Fruit fly (Drosophila melanogaster) whole organism, embryonic: Measurements from ENCODE around the gene CG14410.

ENCODE experiments used
- ATbp ChIP-seq: fragments of 200-800 bp; sonication (Bioruptor generic); optimal IDR thresholded peaks from 2 replicates; lab custom pipeline; 2017; ENCODE audit warnings: missing biosample characterization, mild to moderate bottlenecking, missing genetic modification characterization, missing genetic modification reagents
- CG1024 ChIP-seq: fragments of 200-800 bp; sonication (Bioruptor generic); IDR thresholded peaks from 2 replicates; pipeline ENCODE4 v1.3.6; 2022; ENCODE audit warnings: missing biosample characterization, missing genetic modification characterization
- CG10274 ChIP-seq: fragments of 200-800 bp; sonication (Bioruptor generic); optimal IDR thresholded peaks from 3 replicates; lab custom pipeline; 2017; ENCODE audit warnings: missing biosample characterization, mild to moderate bottlenecking, missing genetic modification characterization
- CG11723 ChIP-seq: fragments of 200-800 bp; sonication (Bioruptor generic); optimal IDR thresholded peaks from 2 replicates; lab custom pipeline; 2017; ENCODE audit warnings: missing biosample characterization, mild to moderate bottlenecking, missing genetic modification characterization
- CG12942 ChIP-seq: fragments of 200-800 bp; sonication (Bioruptor generic); optimal IDR thresholded peaks from 3 replicates; lab custom pipeline; 2016; ENCODE audit warnings: missing biosample characterization, missing genetic modification characterization
- CG13624 ChIP-seq: fragments of 200-800 bp; sonication (Bioruptor generic); optimal IDR thresholded peaks from 2 replicates; lab custom pipeline; 2016; ENCODE audit warnings: missing biosample characterization, missing genetic modification characterization
- CG14014 ChIP-seq: fragments of 200-800 bp; sonication (Bioruptor generic); IDR thresholded peaks from 2 replicates; pipeline ENCODE4 v1.3.6; 2022; ENCODE audit warnings: missing biosample characterization, missing genetic modification characterization
- CG18619 ChIP-seq: fragments of 200-800 bp; sonication (Bioruptor generic); optimal IDR thresholded peaks from 3 replicates; lab custom pipeline; 2017; ENCODE audit warnings: missing biosample characterization, mild to moderate bottlenecking, missing genetic modification characterization
- CG31388 ChIP-seq: fragments of 200-800 bp; sonication (Bioruptor generic); optimal IDR thresholded peaks from 2 replicates; lab custom pipeline; 2016; ENCODE audit warnings: missing biosample characterization, missing genetic modification characterization
- CG32772 ChIP-seq: fragments of 200-800 bp; sonication (Bioruptor generic); IDR thresholded peaks from 2 replicates; pipeline ENCODE4 v1.3.6; 2022; ENCODE audit warnings: missing biosample characterization, missing genetic modification characterization
- CG33557 ChIP-seq: fragments of 200-800 bp; sonication (Bioruptor generic); optimal IDR thresholded peaks from 2 replicates; lab custom pipeline; 2019; ENCODE audit warnings: missing biosample characterization, mild to moderate bottlenecking, missing genetic modification characterization, moderate library complexity
- CG3995 ChIP-seq: fragments of 200-800 bp; sonication (Bioruptor generic); optimal IDR thresholded peaks from 3 replicates; lab custom pipeline; 2016; ENCODE audit warnings: missing biosample characterization, missing genetic modification characterization
- CG4424 ChIP-seq: fragments of 200-800 bp; sonication (Bioruptor generic); optimal IDR thresholded peaks from 3 replicates; lab custom pipeline; 2016; ENCODE audit warnings: missing biosample characterization, missing genetic modification characterization
- CG5953 ChIP-seq: fragments of 200-800 bp; sonication (Bioruptor generic); IDR thresholded peaks from 2 replicates; pipeline ENCODE4 v1.3.6; 2022; ENCODE audit warnings: missing biosample characterization, missing genetic modification characterization
- CG6654 ChIP-seq: fragments of 200-800 bp; sonication (Bioruptor generic); optimal IDR thresholded peaks from 2 replicates; lab custom pipeline; 2017; ENCODE audit warnings: missing biosample characterization, mild to moderate bottlenecking, missing genetic modification characterization
- CG6813 ChIP-seq: fragments of 200-800 bp; sonication (Bioruptor generic); optimal IDR thresholded peaks from 2 replicates; lab custom pipeline; 2017; ENCODE audit warnings: missing biosample characterization, missing genetic modification characterization, mild to moderate bottlenecking, moderate library complexity, missing genetic modification reagents
- CG8924 ChIP-seq: fragments of 200-800 bp; optimal IDR thresholded peaks from 3 replicates; lab custom pipeline; 2019; ENCODE audit warnings: missing biosample characterization, mild to moderate bottlenecking, missing genetic modification characterization, moderate library complexity
- Deaf1 ChIP-seq: fragments of 200-800 bp; optimal IDR thresholded peaks from 3 replicates; lab custom pipeline; 2019; ENCODE audit warnings: missing biosample characterization, mild to moderate bottlenecking, missing genetic modification characterization, moderate library complexity
- Jarid2 ChIP-seq: fragments of 200-800 bp; sonication (Bioruptor generic); optimal IDR thresholded peaks from 3 replicates; lab custom pipeline; 2017; ENCODE audit warnings: mild to moderate bottlenecking, missing biosample characterization, missing genetic modification reagents, missing genetic modification characterization
- Mrtf ChIP-seq: fragments of 200-800 bp; sonication (Bioruptor generic); IDR thresholded peaks from 3 replicates; pipeline ENCODE4 v1.3.6; 2022; ENCODE audit warnings: missing biosample characterization, missing genetic modification characterization
- NC2β ChIP-seq: fragments of 200-800 bp; sonication (Bioruptor generic); optimal IDR thresholded peaks from 2 replicates; lab custom pipeline; 2016; ENCODE audit warnings: missing biosample characterization, missing genetic modification characterization
- NK7.1 ChIP-seq: fragments of 200-800 bp; sonication (Bioruptor generic); optimal IDR thresholded peaks from 3 replicates; lab custom pipeline; 2016; ENCODE audit warnings: missing biosample characterization, missing genetic modification characterization
- Ssrp ChIP-seq: fragments of 200-800 bp; sonication (Bioruptor generic); optimal IDR thresholded peaks from 2 replicates; lab custom pipeline; 2018; ENCODE audit warnings: missing biosample characterization, mild to moderate bottlenecking, missing genetic modification characterization, moderate library complexity
- Usf ChIP-seq: fragments of 200-800 bp; sonication (Bioruptor generic); optimal IDR thresholded peaks from 2 replicates; lab custom pipeline; 2017; ENCODE audit warnings: missing genotype, missing biosample characterization, missing genetic modification characterization
- ara ChIP-seq: fragments of 200-800 bp; sonication (Bioruptor generic); IDR thresholded peaks from 2 replicates; pipeline ENCODE4 v1.3.6; 2022; ENCODE audit warnings: missing biosample characterization, missing genetic modification characterization
- az2 ChIP-seq: fragments of 200-800 bp; sonication (Bioruptor generic); optimal IDR thresholded peaks from 3 replicates; lab custom pipeline; 2016; ENCODE audit warnings: missing biosample characterization, missing genetic modification characterization
- bcd ChIP-seq: fragments of 200-800 bp; sonication (Bioruptor generic); optimal IDR thresholded peaks from 2 replicates; lab custom pipeline; 2017; ENCODE audit warnings: missing biosample characterization, mild to moderate bottlenecking, missing genetic modification characterization
- chinmo ChIP-seq: fragments of 200-800 bp; sonication (Bioruptor generic); IDR thresholded peaks from 4 replicates; pipeline ENCODE4 v1.3.6; 2022; ENCODE audit warnings: missing biosample characterization, missing genetic modification characterization; ENCODE audit not compliant: partially characterized antibody
- cwo ChIP-seq: fragments of 200-800 bp; sonication (Bioruptor generic); optimal IDR thresholded peaks from 3 replicates; lab custom pipeline; 2017; ENCODE audit warnings: missing biosample characterization, missing genetic modification characterization, mild to moderate bottlenecking, moderate library complexity, missing genetic modification reagents
- disco-r ChIP-seq: fragments of 200-800 bp; sonication (Bioruptor generic); optimal IDR thresholded peaks from 2 replicates; lab custom pipeline; 2016; ENCODE audit warnings: missing biosample characterization, missing genetic modification characterization
- dm ChIP-seq: fragments of 200-800 bp; sonication (Bioruptor generic); optimal IDR thresholded peaks from 3 replicates; lab custom pipeline; 2016; ENCODE audit warnings: missing biosample characterization, missing genetic modification characterization
- en ChIP-seq: fragments of 200-800 bp; sonication (Bioruptor generic); optimal IDR thresholded peaks from 2 replicates; lab custom pipeline; 2016; ENCODE audit warnings: missing biosample characterization, missing genetic modification characterization
- ewg ChIP-seq: fragments of 200-800 bp; sonication (Bioruptor generic); optimal IDR thresholded peaks from 3 replicates; lab custom pipeline; 2017; ENCODE audit warnings: mild to moderate bottlenecking, missing biosample characterization, missing genetic modification reagents, missing genetic modification characterization
- fd64A ChIP-seq: fragments of 200-800 bp; sonication (Bioruptor generic); optimal IDR thresholded peaks from 3 replicates; lab custom pipeline; 2018; ENCODE audit warnings: missing biosample characterization, mild to moderate bottlenecking, missing genetic modification characterization
- klu ChIP-seq: fragments of 200-800 bp; sonication (Bioruptor generic); IDR thresholded peaks from 2 replicates; pipeline ENCODE4 v1.3.6; 2022; ENCODE audit warnings: missing biosample characterization, missing genetic modification characterization
- knrl ChIP-seq: fragments of 200-800 bp; sonication (Bioruptor generic); IDR thresholded peaks from 3 replicates; pipeline ENCODE4 v1.3.6; 2022; ENCODE audit warnings: missing biosample characterization, missing genetic modification characterization; ENCODE audit not compliant: partially characterized antibody
- mld ChIP-seq: fragments of 200-800 bp; sonication (Bioruptor generic); IDR thresholded peaks from 3 replicates; pipeline ENCODE4 v1.3.6; 2022; ENCODE audit warnings: missing biosample characterization, missing genetic modification characterization; ENCODE audit not compliant: partially characterized antibody
- nau ChIP-seq: fragments of 200-800 bp; sonication (Bioruptor generic); optimal IDR thresholded peaks from 3 replicates; lab custom pipeline; 2017; ENCODE audit warnings: missing biosample characterization, mild to moderate bottlenecking, missing genetic modification characterization, missing genetic modification reagents
- peb ChIP-seq: fragments of 200-800 bp; sonication (Bioruptor generic); IDR thresholded peaks from 2 replicates; pipeline ENCODE4 v1.3.6; 2022; ENCODE audit warnings: missing biosample characterization, missing genetic modification characterization
- rib ChIP-seq: fragments of 200-800 bp; sonication (Bioruptor generic); IDR thresholded peaks from 2 replicates; pipeline ENCODE4 v1.3.6; 2022; ENCODE audit warnings: missing biosample characterization, missing genetic modification characterization
- run ChIP-seq: fragments of 200-800 bp; sonication (Bioruptor generic); optimal IDR thresholded peaks from 3 replicates; lab custom pipeline; 2018; ENCODE audit warnings: missing biosample characterization, mild to moderate bottlenecking, missing genetic modification characterization
- sqz ChIP-seq: fragments of 200-800 bp; sonication (Bioruptor generic); optimal IDR thresholded peaks from 3 replicates; lab custom pipeline; 2018; ENCODE audit warnings: missing biosample characterization, mild to moderate bottlenecking, missing genetic modification characterization
- stwl ChIP-seq: fragments of 200-800 bp; sonication (Bioruptor generic); optimal IDR thresholded peaks from 3 replicates; lab custom pipeline; 2018; ENCODE audit warnings: missing biosample characterization, mild to moderate bottlenecking, missing genetic modification characterization, moderate library complexity
- tgo ChIP-seq: fragments of 200-800 bp; sonication (Bioruptor generic); IDR thresholded peaks from 3 replicates; pipeline ENCODE4 v1.3.6; 2022; ENCODE audit warnings: missing biosample characterization, missing genetic modification characterization
- toy ChIP-seq: fragments of 200-800 bp; sonication (Bioruptor generic); IDR thresholded peaks from 2 replicates; pipeline ENCODE4 v1.3.6; 2022; ENCODE audit warnings: missing biosample characterization, missing genetic modification characterization
- tx ChIP-seq: fragments of 200-800 bp; sonication (Bioruptor generic); optimal IDR thresholded peaks from 2 replicates; lab custom pipeline; 2016; ENCODE audit warnings: missing biosample characterization, missing genetic modification characterization
- unc-4 ChIP-seq: fragments of 200-800 bp; sonication (Bioruptor generic); IDR thresholded peaks from 2 replicates; pipeline ENCODE4 v1.3.6; 2022; ENCODE audit warnings: missing biosample characterization, missing genetic modification characterization; ENCODE audit not compliant: partially characterized antibody
- unpg ChIP-seq: fragments of 200-800 bp; sonication (Bioruptor generic); optimal IDR thresholded peaks from 3 replicates; lab custom pipeline; 2018; ENCODE audit warnings: missing biosample characterization, mild to moderate bottlenecking, missing genetic modification characterization, moderate library complexity
- vvl ChIP-seq: fragments of 200-800 bp; sonication (Bioruptor generic); IDR thresholded peaks from 2 replicates; pipeline ENCODE4 v1.3.6; 2022; ENCODE audit warnings: missing biosample characterization, missing genetic modification characterization
- zf30C ChIP-seq: fragments of 200-800 bp; sonication (Bioruptor generic); optimal IDR thresholded peaks from 3 replicates; lab custom pipeline; 2018; ENCODE audit warnings: missing biosample characterization, mild to moderate bottlenecking, missing genetic modification characterization
- zfh1 ChIP-seq: fragments of 200-800 bp; sonication (Bioruptor generic); IDR thresholded peaks from 3 replicates; pipeline ENCODE4 v1.3.6; 2022; ENCODE audit warnings: missing biosample characterization, missing genetic modification characterization

CG14410 gene

DNA sequence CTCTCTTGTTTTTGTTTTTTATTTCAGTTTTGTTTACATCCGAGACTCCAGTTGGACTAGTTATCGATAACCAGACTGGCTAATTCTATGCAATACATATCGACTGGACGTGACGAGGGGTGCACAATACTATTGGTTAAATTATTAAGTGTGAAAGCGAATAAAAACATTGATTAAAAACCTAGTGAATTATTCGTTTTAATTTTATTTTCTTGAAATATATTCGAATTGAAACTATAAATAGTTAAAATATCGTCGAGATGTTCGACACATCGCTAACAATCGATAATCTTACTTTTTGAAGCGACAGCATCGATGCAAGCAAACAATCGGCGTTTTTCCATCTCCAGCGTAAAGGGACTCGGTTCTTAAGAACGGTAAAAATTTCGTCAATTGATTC is 2.5 kb downstream of the CG14410 start, which contains the start of the genes CG32590 and Flo2 (continued):
- TF ChIP-seq CG13624 (GFP tag; lab: Kevin White, UChicago) (peak; percentile 63), dm (peak; percentile 33), CG10274 (no peak), ATbp (GFP tag; lab: Kevin White, UChicago) (no peak), CG1024 (peak; percentile 57), chinmo (peak; percentile 96), Deaf1 (tag; lab: Kevin White, UChicago) (peak; percentile 52), CG14014 (peak; percentile 67), CG18619 (GFP tag; lab: Kevin White, UChicago) (peak; percentile 30), Jarid2 (no peak), zfh1 (GFP tag; lab: Robert Waterston, UW) (peak; percentile 83), run (no peak), NK7.1 (GFP tag; lab: Kevin White, UChicago) (peak; percentile 16), knrl (GFP tag; lab: Robert Waterston, UW) (peak; percentile 96), CG31388 (GFP tag; lab: Kevin White, UChicago) (no peak), mld (peak; percentile 96), Usf (GFP tag; lab: Kevin White, UChicago) (no peak), bcd (GFP tag; lab: Kevin White, UChicago) (peak; percentile 34), az2 (GFP tag; lab: Kevin White, UChicago) (peak; percentile 71), CG3995 (GFP tag; lab: Kevin White, UChicago) (peak; percentile 3), unc-4 (GFP tag; lab: Robert Waterston, UW) (peak; percentile 98), peb (GFP tag; lab: Robert Waterston, UW) (peak; percentile 30; the same call in 1 of the 2 replicates), stwl (tag; lab: Kevin White, UChicago) (peak; percentile 85), fd64A (GFP tag; lab: Kevin White, UChicago) (no peak), unpg (peak; percentile 70), CG8924 (tag; lab: Kevin White, UChicago) (peak; percentile 61), CG6654 (GFP tag; lab: Kevin White, UChicago) (no peak), NC2β (GFP tag; lab: Kevin White, UChicago) (peak; percentile 31), tgo (GFP tag; lab: Robert Waterston, UW) (peak; percentile 83), zf30C (GFP tag; lab: Kevin White, UChicago) (no peak), rib (peak; percentile 76), CG11723 (GFP tag; lab: Kevin White, UChicago) (no peak), CG6813 (GFP tag; lab: Kevin White, UChicago) (no peak), CG4424 (GFP tag; lab: Kevin White, UChicago) (peak; percentile 74), Mrtf (0 out of 3 replicates have a peak, but pooled peaks have one; percentile 34), CG32772 (peak; percentile 82), en (GFP tag; lab: Kevin White, UChicago) (no peak), disco-r (peak; percentile 19), Ssrp (tag; lab: Kevin White, UChicago) (peak; percentile 66), toy (GFP tag; lab: Robert Waterston, UW) (peak; percentile 43; the same call in 1 of the 2 replicates), ara (GFP tag; lab: Robert Waterston, UW) (peak; percentile 82), klu (GFP tag; lab: Robert Waterston, UW) (peak; percentile 63; the same call in 1 of the 2 replicates), tx (GFP tag; lab: Kevin White, UChicago) (peak; percentile 77), CG33557 (GFP tag; lab: Kevin White, UChicago) (peak; percentile 12), sqz (GFP tag; lab: Kevin White, UChicago) (no peak), cwo (peak; percentile 23), ewg (peak; percentile 28), nau (GFP tag; lab: Kevin White, UChicago) (no peak), CG12942 (peak; percentile 76), vvl (GFP tag; lab: Robert Waterston, UW) (peak; percentile 90), CG5953 (GFP tag; lab: Robert Waterston, UW) (peak; percentile 41; the same call in 1 of the 2 replicates)
